Fruit fly (Drosophila melanogaster) S2 (cell line): ENCODE measurements around the gene CG4496.

ENCODE experiments used
- CG8478 ChIP-seq: fragments of >200 bp; optimal IDR thresholded peaks from 2 replicates; lab custom pipeline; 2018
- CTCF ChIP-seq, 2 experiments: fragments of >200 bp; optimal IDR thresholded peaks; 2 replicates each; lab custom pipeline; 2018

dm6 chr2L:7226587-7226986, 36.8 kb upstream of the CG4496 start:
- TF ChIP-seq CTCF (optimal IDR thresholded peaks at IDR 0.05; lab: Kevin White, UChicago) (no peak), CG8478 (lab: Kevin White, UChicago) (no peak)
